Fruit fly (Drosophila melanogaster) whole organism, embryonic: ENCODE measurements around the gene lectin-29Ca.

Source experiments
- ATbp ChIP-seq: fragments of 200-800 bp; sonication (Bioruptor generic); optimal IDR thresholded peaks from 2 replicates; lab custom pipeline; 2017; ENCODE audit warnings: missing biosample characterization, mild to moderate bottlenecking, missing genetic modification characterization, missing genetic modification reagents
- Abd-B ChIP-seq: fragments of 200-800 bp; sonication (Bioruptor generic); optimal IDR thresholded peaks from 2 replicates; lab custom pipeline; 2018; ENCODE audit warnings: missing biosample characterization, mild to moderate bottlenecking, missing genetic modification characterization, moderate library complexity
- Atf-2 ChIP-seq: fragments of 200-800 bp; sonication (Bioruptor generic); optimal IDR thresholded peaks from 2 replicates; lab custom pipeline; 2016; ENCODE audit warnings: missing biosample characterization, missing genetic modification characterization
- Bdp1 ChIP-seq: fragments of 200-800 bp; sonication (Bioruptor generic); optimal IDR thresholded peaks from 3 replicates; lab custom pipeline; 2016; ENCODE audit warnings: missing biosample characterization, missing genetic modification characterization
- CG11093 ChIP-seq: fragments of 200-800 bp; sonication (Bioruptor generic); IDR thresholded peaks from 3 replicates; pipeline ENCODE4 v1.3.6; 2022; ENCODE audit warnings: missing biosample characterization, missing genetic modification characterization
- CG11398 ChIP-seq: fragments of 200-800 bp; sonication (Bioruptor generic); optimal IDR thresholded peaks from 2 replicates; lab custom pipeline; 2016; ENCODE audit warnings: missing biosample characterization, missing genetic modification characterization
- CG12155 ChIP-seq: fragments of 200-800 bp; sonication (Bioruptor generic); optimal IDR thresholded peaks from 3 replicates; lab custom pipeline; 2016; ENCODE audit warnings: missing biosample characterization, missing genetic modification characterization
- CG12659 ChIP-seq: fragments of 200-800 bp; sonication (Bioruptor generic); optimal IDR thresholded peaks from 3 replicates; lab custom pipeline; 2017; ENCODE audit warnings: mild to moderate bottlenecking, missing biosample characterization, missing genetic modification reagents, missing genetic modification characterization
- CG12744 ChIP-seq: fragments of 200-800 bp; sonication (Bioruptor generic); optimal IDR thresholded peaks from 2 replicates; lab custom pipeline; 2016; ENCODE audit warnings: missing biosample characterization, missing genetic modification characterization
- CG15479 ChIP-seq: fragments of 200-800 bp; sonication (Bioruptor generic); optimal IDR thresholded peaks from 3 replicates; lab custom pipeline; 2019; ENCODE audit warnings: missing biosample characterization, mild to moderate bottlenecking, missing genetic modification characterization, moderate library complexity
- CG1602 ChIP-seq: fragments of 200-800 bp; sonication (Bioruptor generic); optimal IDR thresholded peaks from 3 replicates; lab custom pipeline; 2016; ENCODE audit warnings: missing biosample characterization, missing genetic modification characterization
- CG1603 ChIP-seq: fragments of 200-800 bp; sonication (Bioruptor generic); optimal IDR thresholded peaks from 2 replicates; lab custom pipeline; 2019; ENCODE audit warnings: missing biosample characterization, mild to moderate bottlenecking, missing genetic modification characterization, moderate library complexity
- CG16863 ChIP-seq: fragments of 200-800 bp; sonication (Bioruptor generic); optimal IDR thresholded peaks from 3 replicates; lab custom pipeline; 2016; ENCODE audit warnings: missing biosample characterization, missing genetic modification characterization
- CG17328 ChIP-seq: fragments of 200-800 bp; sonication (Bioruptor generic); IDR thresholded peaks from 2 replicates; pipeline ENCODE4 v1.3.6; 2022; ENCODE audit warnings: missing biosample characterization, missing genetic modification characterization
- CG32772 ChIP-seq: fragments of 200-800 bp; sonication (Bioruptor generic); IDR thresholded peaks from 2 replicates; pipeline ENCODE4 v1.3.6; 2022; ENCODE audit warnings: missing biosample characterization, missing genetic modification characterization
- CG4820 ChIP-seq: fragments of 200-800 bp; sonication (Bioruptor generic); optimal IDR thresholded peaks from 3 replicates; lab custom pipeline; 2016; ENCODE audit warnings: missing biosample characterization, missing genetic modification characterization
- CG7928 ChIP-seq: fragments of 200-800 bp; sonication (Bioruptor generic); optimal IDR thresholded peaks from 2 replicates; lab custom pipeline; 2017; ENCODE audit warnings: missing biosample characterization, mild to moderate bottlenecking, missing genetic modification characterization
- CG9215 ChIP-seq: fragments of 200-800 bp; sonication (Bioruptor generic); IDR thresholded peaks from 2 replicates; pipeline ENCODE4 v1.3.6; 2022; ENCODE audit warnings: missing biosample characterization, missing genetic modification characterization
- CG9609 ChIP-seq: fragments of 200-800 bp; sonication (Bioruptor generic); optimal IDR thresholded peaks from 3 replicates; lab custom pipeline; 2016; ENCODE audit warnings: missing biosample characterization, missing genetic modification characterization
- Chrac-16 ChIP-seq: fragments of 200-800 bp; sonication (Bioruptor generic); optimal IDR thresholded peaks from 3 replicates; lab custom pipeline; 2016; ENCODE audit warnings: missing biosample characterization, missing genetic modification characterization
- D19A ChIP-seq: fragments of 200-800 bp; optimal IDR thresholded peaks from 3 replicates; lab custom pipeline; 2019; ENCODE audit warnings: missing biosample characterization, mild to moderate bottlenecking, missing genetic modification characterization, moderate library complexity
- Dref ChIP-seq: fragments of 200-800 bp; sonication (Bioruptor generic); IDR thresholded peaks from 2 replicates; pipeline ENCODE4 v1.3.6; 2022; ENCODE audit warnings: missing biosample characterization, missing genetic modification characterization
- Gsc ChIP-seq: fragments of 200-800 bp; sonication (Bioruptor generic); IDR thresholded peaks from 2 replicates; pipeline ENCODE4 v1.3.6; 2022; ENCODE audit warnings: missing biosample characterization, missing genetic modification characterization
- Hr51 ChIP-seq, 2 experiments: fragments of 200-800 bp; sonication (Bioruptor generic); optimal IDR thresholded peaks; 2 replicates in 1 of 2; 3 replicates in 1 of 2; lab custom pipeline; 2016 to 2018; ENCODE audit warnings: missing biosample characterization in 2 of 2, missing genetic modification characterization in 2 of 2, mild to moderate bottlenecking in 1 of 2, moderate library complexity in 1 of 2
- NK7.1 ChIP-seq: fragments of 200-800 bp; sonication (Bioruptor generic); optimal IDR thresholded peaks from 3 replicates; lab custom pipeline; 2016; ENCODE audit warnings: missing biosample characterization, missing genetic modification characterization
- Sox102F ChIP-seq: fragments of 200-800 bp; sonication (Bioruptor generic); optimal IDR thresholded peaks from 2 replicates; lab custom pipeline; 2018; ENCODE audit warnings: missing biosample characterization, mild to moderate bottlenecking, missing genetic modification characterization, moderate library complexity
- Usf ChIP-seq: fragments of 200-800 bp; sonication (Bioruptor generic); optimal IDR thresholded peaks from 2 replicates; lab custom pipeline; 2017; ENCODE audit warnings: missing genotype, missing biosample characterization, missing genetic modification characterization
- Xbp1 ChIP-seq: fragments of 200-800 bp; sonication (Bioruptor generic); optimal IDR thresholded peaks from 3 replicates; lab custom pipeline; 2016; ENCODE audit warnings: missing biosample characterization, mild to moderate bottlenecking, missing genetic modification characterization
- Xrp1 ChIP-seq: fragments of 200-800 bp; sonication (Bioruptor generic); IDR thresholded peaks from 2 replicates; pipeline ENCODE4 v1.3.6; 2022; ENCODE audit warnings: missing biosample characterization, missing genetic modification characterization
- crc ChIP-seq: fragments of 200-800 bp; sonication (Bioruptor generic); optimal IDR thresholded peaks from 2 replicates; lab custom pipeline; 2016; ENCODE audit warnings: missing biosample characterization, missing genetic modification characterization
- disco-r ChIP-seq: fragments of 200-800 bp; sonication (Bioruptor generic); optimal IDR thresholded peaks from 2 replicates; lab custom pipeline; 2016; ENCODE audit warnings: missing biosample characterization, missing genetic modification characterization
- fd64A ChIP-seq: fragments of 200-800 bp; sonication (Bioruptor generic); optimal IDR thresholded peaks from 3 replicates; lab custom pipeline; 2018; ENCODE audit warnings: missing biosample characterization, mild to moderate bottlenecking, missing genetic modification characterization
- gce ChIP-seq: fragments of 200-800 bp; sonication (Bioruptor generic); IDR thresholded peaks from 3 replicates; pipeline ENCODE4 v1.3.6; 2022; ENCODE audit warnings: missing biosample characterization, missing genetic modification characterization
- hb ChIP-seq: fragments of 200-800 bp; sonication (Bioruptor generic); IDR thresholded peaks from 3 replicates; pipeline ENCODE4 v1.3.6; 2022; ENCODE audit warnings: missing biosample characterization, missing genetic modification characterization; ENCODE audit not compliant: partially characterized antibody
- jigr1 ChIP-seq: fragments of 200-800 bp; sonication (Bioruptor generic); IDR thresholded peaks from 3 replicates; pipeline ENCODE4 v1.3.6; 2022; ENCODE audit warnings: missing biosample characterization, missing genetic modification characterization
- mam ChIP-seq: fragments of 200-800 bp; sonication (Bioruptor generic); optimal IDR thresholded peaks from 3 replicates; lab custom pipeline; 2016; ENCODE audit warnings: missing biosample characterization, missing genetic modification characterization
- org-1 ChIP-seq: fragments of 200-800 bp; sonication (Bioruptor generic); optimal IDR thresholded peaks from 2 replicates; lab custom pipeline; 2017; ENCODE audit warnings: missing biosample characterization, missing genetic modification characterization
- pan ChIP-seq, 4 experiments: fragments of >200 bp in 3 of 4; fragments of 200-800 bp in 1 of 4; sonication (Bioruptor generic) in 1 of 4; optimal IDR thresholded peaks in 3 of 4; IDR thresholded peaks in 1 of 4; 2 replicates each; pipeline versions ENCODE4 v1.3.6 to Lab custom; 2017 to 2022; ENCODE audit warnings: missing biosample characterization in 2 of 4, missing genetic modification characterization in 2 of 4, mixed read lengths in 1 of 4
- phol ChIP-seq: fragments of 200-800 bp; sonication (Bioruptor generic); optimal IDR thresholded peaks from 3 replicates; lab custom pipeline; 2018; ENCODE audit warnings: missing biosample characterization, mild to moderate bottlenecking, missing genetic modification characterization, moderate library complexity
- slou ChIP-seq: fragments of 200-800 bp; sonication (Bioruptor generic); optimal IDR thresholded peaks from 3 replicates; lab custom pipeline; 2016; ENCODE audit warnings: missing biosample characterization, missing genetic modification characterization
- tna ChIP-seq: fragments of 200-800 bp; sonication (Bioruptor generic); IDR thresholded peaks from 2 replicates; pipeline ENCODE4 v1.3.6; 2022; ENCODE audit warnings: missing biosample characterization, missing genetic modification characterization; ENCODE audit not compliant: partially characterized antibody
- trh ChIP-seq: fragments of 200-800 bp; sonication (Bioruptor generic); optimal IDR thresholded peaks from 2 replicates; lab custom pipeline; 2016; ENCODE audit warnings: missing biosample characterization, missing genetic modification characterization
- unc-4 ChIP-seq: fragments of 200-800 bp; sonication (Bioruptor generic); IDR thresholded peaks from 2 replicates; pipeline ENCODE4 v1.3.6; 2022; ENCODE audit warnings: missing biosample characterization, missing genetic modification characterization; ENCODE audit not compliant: partially characterized antibody
- wek ChIP-seq: fragments of 200-800 bp; sonication (Bioruptor generic); optimal IDR thresholded peaks from 3 replicates; lab custom pipeline; 2018; ENCODE audit warnings: missing biosample characterization, mild to moderate bottlenecking, missing genetic modification characterization, moderate library complexity
- yki ChIP-seq: fragments of >200 bp; optimal IDR thresholded peaks from 3 replicates; lab custom pipeline; 2018
- zen ChIP-seq: fragments of 200-800 bp; sonication (Bioruptor generic); optimal IDR thresholded peaks from 3 replicates; lab custom pipeline; 2018; ENCODE audit warnings: missing biosample characterization, mild to moderate bottlenecking, missing genetic modification characterization, moderate library complexity
- zf30C ChIP-seq: fragments of 200-800 bp; sonication (Bioruptor generic); optimal IDR thresholded peaks from 3 replicates; lab custom pipeline; 2018; ENCODE audit warnings: missing biosample characterization, mild to moderate bottlenecking, missing genetic modification characterization

The lectin-29Ca gene

dm6 chr2L:8362273-8362954, 31.7 kb downstream of the lectin-29Ca start, which contains the start of gene CG7627 (continued):
- TF ChIP-seq Chrac-16 (peak; percentile 62), D19A (tag; lab: Kevin White, UChicago) (peak; percentile 33)
- TF ChIP-seq, all 482 proteins: peak for 367

- TF ChIP-seq slou (GFP tag; lab: Kevin White, UChicago) (no peak), phol (peak; percentile 40), CG15479 (GFP tag; lab: Kevin White, UChicago) (no peak), zen (tag; lab: Kevin White, UChicago) (no peak), Gsc (GFP tag; lab: Robert Waterston, UW) (no peak), jigr1 (GFP tag; lab: Robert Waterston, UW) (no peak), CG1603 (tag; lab: Kevin White, UChicago) (no peak), pan (optimal IDR thresholded peaks at IDR 0.05; lab: Kevin White, UChicago) (no peak), pan (GFP tag; optimal IDR thresholded peaks at IDR 0.05 in 1 of 2, IDR thresholded peaks at IDR 0.05 in 1 of 2) (no peak), Dref (GFP tag; lab: Robert Waterston, UW) (no peak), CG11398 (GFP tag; lab: Kevin White, UChicago) (no peak), Xbp1 (peak; percentile 23), CG17328 (GFP tag; lab: Robert Waterston, UW) (no peak), yki (no peak), Abd-B (GFP tag; lab: Kevin White, UChicago) (no peak), ATbp (GFP tag; lab: Kevin White, UChicago) (peak; percentile 44), CG11093 (no peak), Sox102F (GFP tag; lab: Kevin White, UChicago) (peak; percentile 20), Hr51 (GFP tag; optimal IDR thresholded peaks at IDR 0.05; lab: Kevin White, UChicago) (peak in 1 of 2 experiments; percentile 7), CG4820 (GFP tag; lab: Kevin White, UChicago) (no peak), NK7.1 (no peak), trh (GFP tag; lab: Kevin White, UChicago) (no peak), CG9215 (GFP tag; lab: Robert Waterston, UW) (no peak), CG7928 (GFP tag; lab: Kevin White, UChicago) (no peak), org-1 (peak; percentile 6), CG1602 (GFP tag; lab: Kevin White, UChicago) (peak; percentile 19), Atf-2 (GFP tag; lab: Kevin White, UChicago) (peak; percentile 10), disco-r (GFP tag; lab: Kevin White, UChicago) (no peak), CG16863 (no peak), CG9609 (GFP tag; lab: Kevin White, UChicago) (no peak), gce (GFP tag; lab: Robert Waterston, UW) (no peak), unc-4 (no peak), Bdp1 (GFP tag; lab: Kevin White, UChicago) (no peak), CG12744 (GFP tag; lab: Kevin White, UChicago) (no peak), mam (GFP tag; lab: Kevin White, UChicago) (no peak), Usf (GFP tag; lab: Kevin White, UChicago) (no peak), CG12659 (GFP tag; lab: Kevin White, UChicago) (peak; percentile 20), wek (GFP tag; lab: Kevin White, UChicago) (no peak), fd64A (GFP tag; lab: Kevin White, UChicago) (peak; percentile 62), hb (GFP tag; lab: Robert Waterston, UW) (no peak), CG12155 (GFP tag; lab: Kevin White, UChicago) (no peak), tna (GFP tag; lab: Robert Waterston, UW) (no peak), CG32772 (no peak), crc (GFP tag; lab: Kevin White, UChicago) (peak; percentile 4), Xrp1 (GFP tag; lab: Robert Waterston, UW) (no peak), zf30C (GFP tag; lab: Kevin White, UChicago) (no peak)
Measured at dm6 chr2L:8361204-8361952, 32.7 kb downstream of the lectin-29Ca start.
